Fruit fly (Drosophila melanogaster) whole organism, adult: ENCODE measurements around the gene Tps1.

Experiments
- CG12768 ChIP-seq: fragments of 200-800 bp; sonication (Bioruptor generic); optimal IDR thresholded peaks from 2 replicates; lab custom pipeline; 2017; ENCODE audit warnings: missing biosample characterization, missing genetic modification characterization, mild to moderate bottlenecking, moderate library complexity, missing genetic modification reagents
- CG1620 ChIP-seq: fragments of 200-800 bp; sonication (Bioruptor generic); optimal IDR thresholded peaks from 2 replicates; lab custom pipeline; 2016; ENCODE audit warnings: missing biosample characterization, missing genetic modification characterization
- CG5204 ChIP-seq: fragments of 200-800 bp; sonication (Bioruptor generic); optimal IDR thresholded peaks from 2 replicates; lab custom pipeline; 2016; ENCODE audit warnings: missing biosample characterization, missing genetic modification characterization
- CG7045 ChIP-seq: fragments of 200-800 bp; sonication (Bioruptor generic); optimal IDR thresholded peaks from 2 replicates; lab custom pipeline; 2017; ENCODE audit warnings: missing biosample characterization, mild to moderate bottlenecking, missing genetic modification characterization
- CG7101 ChIP-seq: fragments of 200-800 bp; sonication (Bioruptor generic); optimal IDR thresholded peaks from 2 replicates; lab custom pipeline; 2018; ENCODE audit warnings: missing biosample characterization, mild to moderate bottlenecking, missing genetic modification characterization, moderate library complexity
- Clk ChIP-seq: fragments of 200-800 bp; sonication (Bioruptor generic); optimal IDR thresholded peaks from 2 replicates; lab custom pipeline; 2017; ENCODE audit warnings: missing biosample characterization, missing genetic modification characterization
- Crg-1 ChIP-seq: fragments of 200-800 bp; sonication (Bioruptor generic); optimal IDR thresholded peaks from 2 replicates; lab custom pipeline; 2016; ENCODE audit warnings: missing biosample characterization, missing genetic modification characterization
- Mnt ChIP-seq: fragments of 200-800 bp; sonication (Bioruptor generic); optimal IDR thresholded peaks from 2 replicates; lab custom pipeline; 2016; ENCODE audit warnings: missing biosample characterization, mild to moderate bottlenecking, missing genetic modification characterization
- cic ChIP-seq: fragments of 200-800 bp; sonication (Bioruptor generic); optimal IDR thresholded peaks from 2 replicates; lab custom pipeline; 2017; ENCODE audit warnings: missing biosample characterization, mild to moderate bottlenecking, missing genetic modification characterization, moderate library complexity
- kay ChIP-seq: fragments of 200-800 bp; sonication (Bioruptor generic); peaks from one replicate; lab custom pipeline; 2016; ENCODE audit warnings: missing biosample characterization, missing genetic modification characterization, borderline replicate concordance
- ovo ChIP-seq: fragments of 200-800 bp; sonication (Bioruptor generic); optimal IDR thresholded peaks from 2 replicates; lab custom pipeline; 2016; ENCODE audit warnings: missing biosample characterization, missing genetic modification characterization
- toe ChIP-seq: fragments of 200-800 bp; sonication (Bioruptor generic); optimal IDR thresholded peaks from 2 replicates; lab custom pipeline; 2016; ENCODE audit warnings: missing biosample characterization, missing genetic modification characterization

DNA sequence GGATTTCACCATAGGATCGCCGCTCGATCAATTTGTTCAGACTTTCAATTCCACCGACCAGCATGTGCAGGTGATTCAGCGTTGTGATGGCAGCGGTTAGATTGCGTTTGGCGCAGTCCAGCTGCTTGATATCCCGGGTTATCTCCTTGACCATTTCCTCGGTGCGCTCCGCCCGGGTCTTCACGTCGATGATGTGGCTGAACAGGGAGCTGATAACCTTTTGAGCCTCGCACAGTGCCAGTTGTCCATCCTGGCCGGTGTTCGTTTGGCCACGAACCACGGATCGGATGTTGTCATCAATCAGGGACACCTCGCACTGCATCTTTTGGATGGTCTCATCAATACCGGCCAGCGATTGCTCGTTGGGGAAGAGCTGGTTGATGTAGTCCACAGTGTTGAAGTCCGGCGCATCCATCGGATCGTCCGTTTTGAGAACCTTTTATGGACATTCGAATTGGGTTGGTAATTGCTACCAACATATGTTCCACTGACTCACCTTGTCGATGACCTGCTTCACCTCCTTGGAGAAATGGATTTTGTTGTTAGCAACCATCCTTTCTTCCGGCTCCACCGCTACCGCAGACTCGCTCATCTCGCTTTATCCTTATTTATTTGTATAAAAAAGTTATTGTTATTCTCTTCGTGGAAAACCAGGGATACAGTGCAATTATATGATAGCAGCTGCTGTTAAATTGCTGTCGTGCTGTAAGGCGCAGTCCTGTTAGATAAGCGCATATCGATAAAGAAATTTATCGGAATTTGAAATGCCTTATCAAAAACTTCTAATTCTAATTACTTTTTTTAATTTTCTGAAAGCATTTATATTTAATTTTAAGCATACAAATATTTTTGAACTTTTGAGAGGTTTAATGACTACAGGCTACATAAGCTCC lies 2.5 kb upstream of the Tps1 start, which contains the start of gene Vps53:
- TF ChIP-seq CG7045 (GFP tag; lab: Kevin White, UChicago) (no peak), cic (no peak), kay (no peak), ovo (GFP tag; lab: Kevin White, UChicago) (no peak), CG5204 (GFP tag; lab: Kevin White, UChicago) (no peak), Mnt (no peak), toe (no peak), CG7101 (tag; lab: Kevin White, UChicago) (no peak), Clk (GFP tag; lab: Kevin White, UChicago) (no peak), CG1620 (GFP tag; lab: Kevin White, UChicago) (no peak), Crg-1 (GFP tag; lab: Kevin White, UChicago) (no peak), CG12768 (GFP tag; lab: Kevin White, UChicago) (no peak)
